Worm (Caenorhabditis elegans) whole organism, L2 larva: Measurements from ENCODE around the gene F31D4.5.

Experiments used
- ama-1 ChIP-seq: fragments of 150-350 bp; optimal IDR thresholded peaks from 2 replicates; lab custom pipeline; 2018; ENCODE audit warnings: inconsistent platforms
- blmp-1 ChIP-seq: sonication (generic microtip); optimal IDR thresholded peaks from 2 replicates; lab custom pipeline; 2017; ENCODE audit warnings: missing genetic modification characterization, mild to moderate bottlenecking, missing compliant biosample characterization, antibody characterized with exemption, moderate library complexity; ENCODE audit not compliant: insufficient read depth
- egl-27 ChIP-seq: sonication (generic microtip); optimal IDR thresholded peaks from 3 replicates; lab custom pipeline; 2017; ENCODE audit warnings: missing biosample characterization, missing genetic modification reagents, missing genetic modification characterization
- elt-1 ChIP-seq: fragments of 150-350 bp; optimal IDR thresholded peaks from 2 replicates; lab custom pipeline; 2014; ENCODE audit warnings: missing biosample characterization, missing genetic modification characterization
- elt-3 ChIP-seq: sonication (generic microtip); optimal IDR thresholded peaks from 2 replicates; lab custom pipeline; 2017; ENCODE audit warnings: missing biosample characterization, missing genetic modification characterization
- fos-1 ChIP-seq: fragments of 150-350 bp; optimal IDR thresholded peaks from 2 replicates; lab custom pipeline; 2014; ENCODE audit warnings: missing biosample characterization, missing genetic modification characterization
- lin-13 ChIP-seq: fragments of 150-350 bp; optimal IDR thresholded peaks from 2 replicates; lab custom pipeline; 2014; ENCODE audit warnings: missing biosample characterization, missing genetic modification reagents, missing genetic modification characterization
- nhr-11 ChIP-seq: fragments of 150-350 bp; optimal IDR thresholded peaks from 2 replicates; lab custom pipeline; 2014; ENCODE audit warnings: missing biosample characterization, missing genetic modification characterization
- nhr-12 ChIP-seq: fragments of 150-350 bp; optimal IDR thresholded peaks from 2 replicates; lab custom pipeline; 2014; ENCODE audit warnings: missing biosample characterization, missing genetic modification characterization
- nhr-77 ChIP-seq: fragments of 150-350 bp; optimal IDR thresholded peaks from 2 replicates; lab custom pipeline; 2014; ENCODE audit warnings: missing biosample characterization, missing genetic modification characterization
- snpc-4 ChIP-seq: fragments of 150-350 bp; optimal IDR thresholded peaks from 2 replicates; lab custom pipeline; 2014; ENCODE audit warnings: missing biosample characterization, missing genetic modification characterization
- unc-55 ChIP-seq: fragments of 150-350 bp; sonication (generic microtip); optimal IDR thresholded peaks from 3 replicates; lab custom pipeline; 2014; ENCODE audit warnings: missing biosample characterization, missing genetic modification reagents, missing genetic modification characterization
- ztf-11 ChIP-seq: sonication (generic microtip); optimal IDR thresholded peaks from 2 replicates; lab custom pipeline; 2017; ENCODE audit warnings: missing biosample characterization, missing genetic modification characterization

DNA sequence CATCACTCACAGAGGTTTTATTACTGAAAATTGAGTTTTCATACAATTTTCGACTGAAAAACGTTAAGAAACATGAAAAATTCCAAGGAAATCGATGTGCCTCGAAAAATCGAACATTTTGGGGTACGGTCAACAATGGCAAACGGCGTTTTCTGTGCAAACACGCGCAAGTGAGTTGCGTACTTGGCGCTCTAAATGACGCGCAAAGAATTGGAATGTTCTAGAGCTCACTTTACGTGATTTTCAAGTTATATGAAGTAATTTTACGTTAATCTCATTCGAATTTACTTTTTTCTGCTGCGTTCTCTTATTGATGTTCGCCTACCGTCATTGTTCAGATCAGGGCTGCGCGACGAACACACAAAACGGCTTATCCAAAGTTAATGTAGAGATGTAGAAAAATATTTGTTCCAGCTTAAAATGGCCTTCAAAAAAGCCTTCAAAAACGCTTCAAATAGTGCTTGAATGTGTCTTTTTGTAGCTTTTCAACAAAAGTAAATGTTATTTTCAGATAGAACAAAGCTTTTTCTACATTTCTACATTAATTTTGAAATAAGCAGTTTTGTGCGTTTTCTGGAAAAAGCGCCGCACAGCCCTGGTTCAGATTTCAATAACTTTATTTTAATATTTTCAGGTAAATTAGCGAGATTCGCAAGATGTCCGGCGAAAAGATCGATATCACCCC, 8.2 kb upstream of the F31D4.5 start, which contains the start of the genes F31D4.2 and fkb-6:
- TF ChIP-seq blmp-1 (tag; lab: Kevin White, UChicago): no peak
- TF ChIP-seq snpc-4 (tag; lab: Kevin White, UChicago): peak; percentile 56
- no peak for TF ChIP-seq nhr-11 (tag; lab: Kevin White, UChicago)
- no peak for TF ChIP-seq nhr-77 (tag; lab: Kevin White, UChicago)
- TF ChIP-seq nhr-12 (tag; lab: Kevin White, UChicago): no peak
- peak; percentile 81 for TF ChIP-seq ama-1
- TF ChIP-seq unc-55 (GFP tag; lab: Kevin White, UChicago): peak; percentile 92
- peak; percentile 30 for TF ChIP-seq egl-27 (tag; lab: Kevin White, UChicago)
- peak; percentile 41 for TF ChIP-seq fos-1
- no peak for TF ChIP-seq elt-3
- TF ChIP-seq elt-1: no peak
- TF ChIP-seq ztf-11 (tag; lab: Kevin White, UChicago): no peak
- peak; percentile 62 for TF ChIP-seq lin-13 (GFP tag; lab: Kevin White, UChicago)
